Fruit fly (Drosophila melanogaster) whole organism, wandering third instar larva: ENCODE data around the gene CG15544.

Experiments
- Dfd ChIP-seq: fragments of >200 bp; optimal IDR thresholded peaks from 2 replicates; lab custom pipeline; 2017; ENCODE audit warnings: missing biosample characterization, missing genetic modification characterization
- HLH106 ChIP-seq: fragments of 200-800 bp; optimal IDR thresholded peaks from 3 replicates; lab custom pipeline; 2019; ENCODE audit warnings: missing biosample characterization, mild to moderate bottlenecking, missing genetic modification characterization, moderate library complexity
- OdsH ChIP-seq: fragments of 200-800 bp; sonication (Bioruptor generic); optimal IDR thresholded peaks from 2 replicates; lab custom pipeline; 2016; ENCODE audit warnings: missing biosample characterization, mild to moderate bottlenecking, missing genetic modification characterization
- Vsx2 ChIP-seq: fragments of 200-300, 225-300 bp; sonication (Bioruptor generic); optimal IDR thresholded peaks from 2 replicates; lab custom pipeline; 2018; ENCODE audit warnings: missing biosample characterization, missing genetic modification characterization; ENCODE audit not compliant: partially characterized antibody
- br ChIP-seq: fragments of 200-800 bp; sonication (Bioruptor generic); optimal IDR thresholded peaks from 2 replicates; lab custom pipeline; 2016; ENCODE audit warnings: missing biosample characterization, missing genetic modification characterization
- foxo ChIP-seq, 2 experiments: fragments of 200-800 bp; sonication (Bioruptor generic); optimal IDR thresholded peaks; 2 replicates in 1 of 2; 3 replicates in 1 of 2; lab custom pipeline; 2016 to 2017; ENCODE audit warnings: missing biosample characterization in 2 of 2, missing genetic modification characterization in 2 of 2

- TF ChIP-seq br (GFP tag; lab: Kevin White, UChicago) (no peak), Vsx2 (GFP tag; lab: Kevin White, UChicago) (no peak), Dfd (GFP tag; lab: Kevin White, UChicago) (no peak), OdsH (GFP tag; lab: Kevin White, UChicago) (no peak), foxo (GFP tag; optimal IDR thresholded peaks at IDR 0.05; lab: Kevin White, UChicago) (no peak), HLH106 (tag; lab: Kevin White, UChicago) (no peak)
Measured at dm6 chr3R:30844436-30844835, 16.8 kb downstream of the CG15544 start.
